Fruit fly (Drosophila melanogaster): Measurements from ENCODE around the gene CG12715.

DNA sequence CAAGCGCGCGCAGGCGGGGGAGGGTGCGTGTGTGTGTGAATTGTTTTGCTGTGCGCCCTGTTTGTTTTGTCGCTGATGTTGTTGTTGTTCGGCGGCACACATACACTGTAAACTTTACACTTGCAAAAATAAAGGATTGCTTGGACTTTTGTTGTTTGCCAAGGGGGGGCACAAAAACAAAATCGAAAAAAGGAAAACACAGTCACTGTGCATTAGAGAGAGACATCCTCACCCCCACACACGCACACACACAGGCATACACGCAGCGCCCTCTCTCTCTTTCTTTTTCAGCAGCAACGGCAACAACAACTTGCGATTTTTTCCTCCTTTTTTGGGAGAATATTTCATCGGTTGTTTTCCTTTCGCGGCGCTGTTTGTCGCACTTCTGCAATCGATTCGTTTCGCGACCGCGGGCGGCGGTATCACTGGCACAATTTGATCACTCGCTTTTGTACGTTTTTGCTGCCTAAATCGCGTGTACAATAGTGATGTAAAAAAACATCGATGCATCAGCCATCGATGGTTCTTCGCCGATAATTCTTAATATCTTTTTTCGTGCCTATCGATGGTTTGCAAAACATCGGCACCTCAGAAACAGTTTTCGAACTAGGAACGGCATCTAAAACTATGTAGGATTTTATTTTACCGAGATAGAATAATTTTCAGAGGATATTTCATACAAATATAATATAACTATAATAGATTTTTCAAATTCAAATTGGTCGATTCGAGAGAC lies 35.0 kb upstream of the CG12715 start, which contains the start of gene hep:
- no peak for TF ChIP-seq CG6813 (GFP tag; optimal IDR thresholded peaks at IDR 0.05)
- TF ChIP-seq CG14965 (GFP tag; optimal IDR thresholded peaks at IDR 0.05; ENCODE audit: borderline replicate concordance), result no peak
- no peak for TF ChIP-seq CG5245 (GFP tag; optimal IDR thresholded peaks at IDR 0.05)
- TF ChIP-seq NC2β (GFP tag; optimal IDR thresholded peaks at IDR 0.05), result no peak
- TF ChIP-seq CG12659 (GFP tag; optimal IDR thresholded peaks at IDR 0.05), result peak; percentile 13
- no peak for TF ChIP-seq jigr1 (GFP tag; IDR thresholded peaks at IDR 0.05)
- no peak for TF ChIP-seq CG10274 (GFP tag; optimal IDR thresholded peaks at IDR 0.05)
